Worm (Caenorhabditis elegans) whole organism, L2 larva: Measurements from ENCODE around the gene C13G3.1.

Source experiments
- ama-1 ChIP-seq: fragments of 150-350 bp; optimal IDR thresholded peaks from 2 replicates; lab custom pipeline; 2018; ENCODE audit warnings: inconsistent platforms
- lsy-2 ChIP-seq, 2 experiments: fragments of 150-350 bp in 1 of 2; sonication (generic microtip) in 1 of 2; optimal IDR thresholded peaks; 2 replicates each; lab custom pipeline; 2014 to 2017; ENCODE audit warnings: missing biosample characterization in 2 of 2, missing genetic modification characterization in 2 of 2
- skn-1 ChIP-seq: sonication (generic microtip); optimal IDR thresholded peaks from 2 replicates; lab custom pipeline; 2017; ENCODE audit warnings: missing biosample characterization, missing genetic modification characterization
- snpc-4 ChIP-seq: fragments of 150-350 bp; optimal IDR thresholded peaks from 2 replicates; lab custom pipeline; 2014; ENCODE audit warnings: missing biosample characterization, missing genetic modification characterization

DNA sequence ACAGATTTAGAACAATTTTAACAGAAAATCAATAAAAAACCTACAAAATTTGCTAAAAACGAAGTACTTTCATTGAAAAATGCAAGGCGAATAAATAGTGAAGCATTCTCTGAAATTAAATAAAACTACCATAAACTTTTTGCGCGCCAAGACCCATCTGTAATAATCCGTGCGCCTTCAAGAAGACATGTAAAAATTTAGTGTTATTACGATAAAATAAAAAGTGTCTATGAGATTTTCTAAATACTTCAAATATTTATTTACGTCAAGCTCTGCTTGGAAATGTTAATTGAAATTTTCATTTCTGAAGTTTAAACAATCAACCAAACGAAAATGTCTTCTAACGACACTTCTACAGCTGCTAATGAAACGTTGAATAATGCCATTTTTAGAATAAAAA lies 27.8 kb upstream of the C13G3.1 start, which contains the start of gene C45B11.9:
- TF ChIP-seq skn-1 (tag; lab: Kevin White, UChicago): no peak
- no peak for TF ChIP-seq ama-1 (lab: Kevin White, UChicago)
- no peak for TF ChIP-seq lsy-2 (tag; optimal IDR thresholded peaks at IDR 0.05; lab: Kevin White, UChicago)
- TF ChIP-seq snpc-4 (tag; lab: Kevin White, UChicago): no peak
